Worm (Caenorhabditis elegans) whole organism, L4 larva: ENCODE data around the gene chil-17.

Experiments
- R02D3.7 ChIP-seq: fragments of 150-350 bp; sonication (generic microtip); optimal IDR thresholded peaks from 3 replicates; lab custom pipeline; 2014; ENCODE audit warnings: missing biosample characterization, missing genetic modification characterization
- Y48G9A.11 ChIP-seq: fragments of 200-800 bp; sonication (Bioruptor generic); IDR thresholded peaks from 2 replicates; pipeline ENCODE4 v1.3.6; 2022; ENCODE audit warnings: missing genetic modification reagents, missing genetic modification characterization, missing compliant biosample characterization
- ZK546.5 ChIP-seq, 2 experiments: sonication (generic microtip); optimal IDR thresholded peaks; 2 replicates each; lab custom pipeline; 2017; ENCODE audit warnings: missing biosample characterization in 2 of 2, missing genetic modification characterization in 2 of 2
- daf-16 ChIP-seq, 3 experiments: sonication (generic microtip); optimal IDR thresholded peaks; 2 replicates each; lab custom pipeline; 2016 to 2017; ENCODE audit warnings: missing genetic modification characterization in 3 of 3, missing genetic modification reagents in 3 of 3, mild to moderate bottlenecking in 2 of 3, missing compliant biosample characterization in 2 of 3, missing biosample characterization in 1 of 3, moderate library complexity in 1 of 3
- daf-19 ChIP-seq: fragments of 200-800 bp; sonication (Bioruptor generic); conservative IDR thresholded peaks from 2 replicates; pipeline ENCODE4 v1.3.6; 2022; ENCODE audit warnings: missing genetic modification characterization, missing compliant biosample characterization
- lim-7 ChIP-seq: fragments of 200-800 bp; sonication (Bioruptor generic); IDR thresholded peaks from 2 replicates; pipeline ENCODE4 v1.3.6; 2022; ENCODE audit warnings: missing genetic modification characterization, missing compliant biosample characterization
- lir-3 ChIP-seq: sonication (generic microtip); optimal IDR thresholded peaks from 2 replicates; lab custom pipeline; 2016; ENCODE audit warnings: mild to moderate bottlenecking, missing genetic modification characterization, missing compliant biosample characterization
- mep-1 ChIP-seq: fragments of 150-350 bp; sonication (generic microtip); optimal IDR thresholded peaks from 3 replicates; lab custom pipeline; 2014; ENCODE audit warnings: missing biosample characterization, missing genetic modification characterization
- nhr-11 ChIP-seq: fragments of 150-350 bp; optimal IDR thresholded peaks from 2 replicates; lab custom pipeline; 2014; ENCODE audit warnings: missing biosample characterization, missing genetic modification characterization
- nhr-6 ChIP-seq: fragments of 150-350 bp; optimal IDR thresholded peaks from 2 replicates; lab custom pipeline; 2014; ENCODE audit warnings: missing biosample characterization, missing genetic modification characterization
- pqm-1 ChIP-seq: sonication (generic microtip); optimal IDR thresholded peaks from 2 replicates; lab custom pipeline; 2017; ENCODE audit warnings: missing biosample characterization, missing genetic modification characterization
- snpc-4 ChIP-seq: fragments of 150-350 bp; optimal IDR thresholded peaks from 2 replicates; lab custom pipeline; 2014; ENCODE audit warnings: missing biosample characterization, missing genetic modification characterization
- tra-1 ChIP-seq: fragments of 200-800 bp; sonication (Bioruptor generic); IDR thresholded peaks from 2 replicates; pipeline ENCODE4 v1.3.6; 2022; ENCODE audit warnings: missing genetic modification reagents, missing genetic modification characterization, missing compliant biosample characterization
- unc-62 ChIP-seq, 3 experiments: fragments of 150-350 bp in 1 of 3; sonication (generic microtip); optimal IDR thresholded peaks in 2 of 3; peaks in 1 of 3; 1 replicate in 1 of 3; 2 replicates in 2 of 3; lab custom pipeline; 2014 to 2017; ENCODE audit warnings: missing biosample characterization in 3 of 3, missing genetic modification characterization in 3 of 3, missing genetic modification reagents in 3 of 3, missing genotype in 1 of 3

DNA sequence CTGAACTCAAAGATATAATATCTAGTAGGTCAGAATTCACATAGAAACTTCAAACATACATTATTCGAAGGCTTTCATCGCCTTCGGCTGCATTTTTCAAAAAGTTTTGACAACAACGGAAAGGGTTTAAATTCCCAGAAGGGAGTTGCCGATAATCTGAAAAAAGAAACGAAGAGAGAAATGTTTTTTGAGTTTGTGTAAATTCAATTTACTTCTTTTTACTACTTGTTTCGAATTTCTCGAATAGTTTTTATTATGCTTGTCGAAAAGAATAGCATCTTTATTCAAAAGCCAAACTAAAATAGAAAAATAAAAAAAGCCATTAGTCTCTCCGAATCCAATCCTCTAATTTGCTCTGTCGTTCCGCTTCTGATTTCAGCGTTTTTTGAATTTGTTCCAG lies 8.8 kb downstream of the chil-17 start:
- TF ChIP-seq ZK546.5 (tag; optimal IDR thresholded peaks at IDR 0.05; lab: Kevin White, UChicago) (no peak), Y48G9A.11 (GFP tag; lab: Robert Waterston, UW) (no peak), lim-7 (GFP tag; lab: Robert Waterston, UW) (no peak), nhr-11 (tag; lab: Kevin White, UChicago) (no peak), tra-1 (GFP tag; lab: Robert Waterston, UW) (no peak), R02D3.7 (tag; lab: Kevin White, UChicago) (no peak), nhr-6 (tag; lab: Kevin White, UChicago) (no peak), lir-3 (no peak), snpc-4 (tag; lab: Kevin White, UChicago) (no peak), unc-62 (GFP tag; optimal IDR thresholded peaks at IDR 0.05 in 1 of 2; lab: Kevin White, UChicago) (no peak), unc-62 (tag; optimal IDR thresholded peaks at IDR 0.05; lab: Kevin White, UChicago) (no peak), daf-16 (GFP tag; optimal IDR thresholded peaks at IDR 0.05; lab: Kevin White, UChicago) (no peak), daf-16 (tag; optimal IDR thresholded peaks at IDR 0.05; lab: Kevin White, UChicago) (no peak), pqm-1 (tag; lab: Kevin White, UChicago) (no peak), mep-1 (tag; lab: Kevin White, UChicago) (no peak), daf-19 (GFP tag; lab: Robert Waterston, UW) (no peak)
